Worm (Caenorhabditis elegans) whole organism, L1 larva: ENCODE data around the gene cyp-34A6.

Source experiments
- ceh-63 ChIP-seq: fragments of 200-800 bp; sonication (Bioruptor generic); optimal IDR thresholded peaks from 2 replicates; lab custom pipeline; 2018; ENCODE audit warnings: mild to moderate bottlenecking, missing genetic modification characterization, missing compliant biosample characterization
- zag-1 ChIP-seq: fragments of 150-350 bp; optimal IDR thresholded peaks from 2 replicates; lab custom pipeline; 2014; ENCODE audit warnings: missing biosample characterization, missing genetic modification characterization

ce11 chrV:3967762-3968161, 6.6 kb upstream of the cyp-34A6 start, which contains the start of gene cyp-34A8:
- no peak for TF ChIP-seq ceh-63 (GFP tag; lab: Kevin White, UChicago)
- TF ChIP-seq zag-1 (tag; lab: Kevin White, UChicago) = no peak
